Worm (Caenorhabditis elegans): ENCODE data around the gene xdh-1.

DNA sequence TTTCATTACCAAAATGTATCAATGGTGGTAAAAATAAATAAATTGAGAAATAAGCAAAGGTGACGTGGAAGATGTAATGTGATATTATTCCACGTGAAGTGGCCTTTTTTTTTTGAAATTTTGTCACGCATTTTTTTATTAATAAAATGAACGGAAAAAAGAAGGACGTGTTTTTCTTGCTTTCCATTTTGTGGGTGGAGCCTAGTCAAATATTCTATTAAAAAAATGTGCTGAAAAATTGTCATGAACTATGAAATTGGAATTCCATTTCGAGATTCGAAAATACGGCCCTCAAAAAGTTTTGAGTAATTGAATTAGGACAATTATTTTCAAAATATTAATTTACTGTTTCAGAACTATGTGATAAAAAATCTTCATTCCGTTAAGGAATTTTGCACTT, 9.2 kb upstream of the xdh-1 start, which contains the start of gene F55B11.7:
- TF ChIP-seq elt-3 (tag; optimal IDR thresholded peaks at IDR 0.05): no peak
- no peak for TF ChIP-seq zag-1 (tag; optimal IDR thresholded peaks at IDR 0.05)
- TF ChIP-seq ztf-11 (tag; optimal IDR thresholded peaks at IDR 0.05): no peak
- TF ChIP-seq nhr-11 (tag; optimal IDR thresholded peaks at IDR 0.05): no peak
- TF ChIP-seq sea-2 (GFP tag; optimal IDR thresholded peaks at IDR 0.05): no peak
- TF ChIP-seq fos-1 (tag; optimal IDR thresholded peaks at IDR 0.05): no peak
- TF ChIP-seq R02D3.7 (tag; optimal IDR thresholded peaks at IDR 0.05): no peak
